Fruit fly (Drosophila melanogaster) whole organism, prepupa: ENCODE data around the gene mst.

ENCODE experiments used
- CG11762 ChIP-seq: fragments of 200-800 bp; sonication (Bioruptor generic); optimal IDR thresholded peaks from 3 replicates; lab custom pipeline; 2016; ENCODE audit warnings: missing biosample characterization, missing genetic modification characterization; ENCODE audit not compliant: insufficient read depth
- CG16779 ChIP-seq: fragments of 200-800 bp; sonication (Bioruptor generic); optimal IDR thresholded peaks from 3 replicates; lab custom pipeline; 2017; ENCODE audit warnings: missing biosample characterization, mild to moderate bottlenecking, missing genetic modification characterization
- CG6163 ChIP-seq: fragments of 200-800 bp; sonication (Bioruptor generic); IDR thresholded peaks from 3 replicates; pipeline ENCODE4 v1.3.6; 2022; ENCODE audit warnings: missing biosample characterization, missing genetic modification characterization
- CG8119 ChIP-seq: fragments of 200-800 bp; sonication (Bioruptor generic); IDR thresholded peaks from 3 replicates; pipeline ENCODE4 v1.3.6; 2022; ENCODE audit warnings: missing biosample characterization, missing genetic modification characterization
- Met ChIP-seq: fragments of 200-800 bp; sonication (Bioruptor generic); optimal IDR thresholded peaks from 3 replicates; lab custom pipeline; 2016; ENCODE audit warnings: missing biosample characterization, missing genetic modification characterization
- Sox102F ChIP-seq: fragments of 200-800 bp; sonication (Bioruptor generic); optimal IDR thresholded peaks from 2 replicates; lab custom pipeline; 2016; ENCODE audit warnings: missing biosample characterization, mild to moderate bottlenecking, missing genetic modification characterization
- acj6 ChIP-seq: fragments of 200-800 bp; sonication (Bioruptor generic); optimal IDR thresholded peaks from 3 replicates; lab custom pipeline; 2016; ENCODE audit warnings: missing biosample characterization, missing genetic modification characterization
- pdm3 ChIP-seq: fragments of 200-800 bp; sonication (Bioruptor generic); optimal IDR thresholded peaks from 3 replicates; lab custom pipeline; 2016; ENCODE audit warnings: missing biosample characterization, missing genetic modification characterization
- salr ChIP-seq, 2 experiments: fragments of 200-800 bp; sonication (Bioruptor generic); optimal IDR thresholded peaks; 3 replicates each; lab custom pipeline; 2016 to 2018; ENCODE audit warnings: missing biosample characterization in 2 of 2, missing genetic modification characterization in 2 of 2, mild to moderate bottlenecking in 1 of 2

Gene mst

DNA sequence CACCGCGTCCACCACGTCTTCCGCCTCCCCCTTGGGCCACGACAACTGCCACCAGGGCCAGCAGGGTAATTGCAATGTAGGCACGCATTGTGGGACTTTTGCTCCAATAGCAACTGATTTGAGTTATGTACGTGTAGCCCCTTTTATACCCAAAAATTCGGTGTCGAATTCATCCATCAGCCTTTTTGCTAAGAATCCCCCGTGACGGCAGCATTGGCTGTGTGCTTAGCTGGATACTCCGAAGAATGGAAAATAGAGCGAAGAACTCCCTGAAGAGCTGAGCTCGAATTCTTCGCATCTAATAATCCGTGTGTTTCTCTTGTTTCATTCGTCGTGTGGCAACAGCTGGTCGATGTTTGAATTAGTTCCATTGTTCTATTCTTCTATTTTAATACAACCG is 40.4 kb downstream of the mst start, which contains the start of gene CG10918:
Gene CG10918 (minus strand): TSS at position 101 of the 400 bp plus-strand sequence.
- TF ChIP-seq Sox102F (GFP tag; lab: Kevin White, UChicago), result no peak
- TF ChIP-seq CG16779 (tag; lab: Kevin White, UChicago), result no peak
- no peak for TF ChIP-seq Met (GFP tag; lab: Kevin White, UChicago)
- no peak for TF ChIP-seq CG11762
- no peak for TF ChIP-seq CG8119 (GFP tag; lab: Robert Waterston, UW)
- no peak for TF ChIP-seq pdm3 (GFP tag; lab: Kevin White, UChicago)
- TF ChIP-seq, all 60 proteins: peak for 0

dm6 chrX:21440687-21441086 is 51.9 kb downstream of the mst start:
- TF ChIP-seq salr (GFP tag; optimal IDR thresholded peaks at IDR 0.05; lab: Kevin White, UChicago) (no peak), acj6 (GFP tag; lab: Kevin White, UChicago) (no peak), CG6163 (GFP tag; lab: Robert Waterston, UW) (no peak)
- TF ChIP-seq, all 60 proteins: peak for 0
